Fruit fly (Drosophila melanogaster): ENCODE data around the gene Uch-L5.

DNA sequence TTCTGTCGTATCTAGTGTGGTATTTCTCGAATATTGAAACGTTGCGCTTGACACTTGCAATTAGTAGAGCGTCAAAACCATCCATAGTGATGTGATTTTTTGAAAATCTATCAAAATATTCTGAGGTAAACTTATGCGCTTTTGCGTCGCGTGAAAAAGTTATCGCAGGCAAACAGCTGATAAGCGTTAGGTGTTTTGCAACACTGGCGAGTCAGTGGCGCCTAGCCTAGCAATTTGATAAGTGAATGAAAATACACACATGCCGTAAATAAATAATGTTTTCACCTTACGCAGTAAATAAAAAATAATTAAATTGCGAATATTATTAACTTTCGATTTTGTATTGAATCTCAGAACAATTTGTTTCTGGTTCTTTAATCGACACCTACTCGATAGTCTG lies 41.5 kb downstream of the Uch-L5 start, which contains the start of gene CG42526:
- TF ChIP-seq usp (GFP tag; optimal IDR thresholded peaks at IDR 0.05) (no peak), psq (optimal IDR thresholded peaks at IDR 0.05) (no peak), Dll (optimal IDR thresholded peaks at IDR 0.05) (no peak), pan (optimal IDR thresholded peaks at IDR 0.05) (no peak), CG8478 (optimal IDR thresholded peaks at IDR 0.05) (no peak), EcR (GFP tag; optimal IDR thresholded peaks at IDR 0.05) (no peak)
